Fruit fly (Drosophila melanogaster): ENCODE results near the gene ImpE1.

DNA sequence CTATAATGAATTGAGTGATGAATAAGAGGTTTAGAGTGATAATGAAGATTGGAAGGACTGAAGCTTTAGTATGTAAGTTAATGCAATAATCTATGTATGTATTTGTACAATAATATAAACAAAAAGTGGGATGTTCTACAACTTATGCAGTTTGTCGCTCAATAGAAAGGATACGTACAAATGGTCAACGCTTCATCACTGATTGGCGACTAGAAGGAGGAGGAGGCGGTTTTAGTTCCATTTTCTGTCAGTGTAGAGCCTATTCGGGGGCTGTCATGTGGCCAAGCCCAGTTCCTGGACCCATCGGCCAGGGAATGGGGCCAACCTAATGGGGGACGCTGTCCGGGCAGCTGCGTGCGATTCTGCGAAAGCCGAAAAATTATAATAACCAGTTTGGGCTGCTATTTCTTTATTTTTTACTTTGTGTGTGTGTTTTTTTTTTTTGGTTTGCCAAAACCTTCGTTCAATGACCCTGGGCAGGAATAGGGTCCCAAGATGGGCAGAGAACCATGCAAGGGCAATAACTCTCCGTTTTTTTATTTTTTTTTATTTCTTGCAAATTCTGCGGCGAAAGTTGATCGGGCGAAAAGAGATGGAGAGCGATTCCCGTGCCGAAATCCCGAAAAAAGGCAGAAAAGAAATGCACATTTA is 3.4 kb upstream of the ImpE1 start:
- no peak for TF ChIP-seq CG8478 (optimal IDR thresholded peaks at IDR 0.05)
- no peak for TF ChIP-seq CTCF (optimal IDR thresholded peaks at IDR 0.05)
